Worm (Caenorhabditis elegans) whole organism, late embryonic: ENCODE results near the gene C15H7.4.

Experiments used
- C38D4.7 ChIP-seq: fragments of 200-800 bp; sonication (Bioruptor generic); optimal IDR thresholded peaks from 2 replicates; lab custom pipeline; 2018; ENCODE audit warnings: mild to moderate bottlenecking, missing genetic modification characterization, moderate library complexity, missing compliant biosample characterization
- F13H6.1 ChIP-seq: sonication (generic microtip); optimal IDR thresholded peaks from 2 replicates; lab custom pipeline; 2016; ENCODE audit warnings: missing genetic modification characterization, missing compliant biosample characterization
- K02D7.2 ChIP-seq: sonication (generic microtip); optimal IDR thresholded peaks from 2 replicates; lab custom pipeline; 2017; ENCODE audit warnings: mild to moderate bottlenecking, missing genetic modification characterization, missing compliant biosample characterization
- T23F11.4 ChIP-seq: fragments of 200-800 bp; sonication (Bioruptor generic); optimal IDR thresholded peaks from 2 replicates; lab custom pipeline; 2018; ENCODE audit warnings: mild to moderate bottlenecking, missing genetic modification characterization, missing compliant biosample characterization
- Y22D7AL.16 ChIP-seq: sonication (generic microtip); optimal IDR thresholded peaks from 2 replicates; lab custom pipeline; 2016; ENCODE audit warnings: missing genetic modification characterization, missing compliant biosample characterization
- ama-1 ChIP-seq: fragments of 150-350 bp; optimal IDR thresholded peaks from 2 replicates; lab custom pipeline; 2014
- ceh-14 ChIP-seq: sonication (generic microtip); optimal IDR thresholded peaks from 2 replicates; lab custom pipeline; 2016; ENCODE audit warnings: missing genotype, missing genetic modification characterization, missing compliant biosample characterization
- ceh-19 ChIP-seq: fragments of 200-800 bp; sonication (Bioruptor generic); optimal IDR thresholded peaks from 2 replicates; lab custom pipeline; 2018; ENCODE audit warnings: mild to moderate bottlenecking, missing genetic modification characterization, missing compliant biosample characterization
- ceh-30 ChIP-seq: fragments of 150-350 bp; optimal IDR thresholded peaks from 2 replicates; lab custom pipeline; 2014; ENCODE audit warnings: missing biosample characterization, missing genetic modification characterization
- ceh-31 ChIP-seq: sonication (generic microtip); optimal IDR thresholded peaks from 2 replicates; lab custom pipeline; 2016; ENCODE audit warnings: missing genetic modification characterization, missing compliant biosample characterization
- ceh-34 ChIP-seq: sonication (generic microtip); optimal IDR thresholded peaks from 2 replicates; lab custom pipeline; 2016; ENCODE audit warnings: mild to moderate bottlenecking, missing genetic modification characterization, missing compliant biosample characterization
- ceh-48 ChIP-seq: sonication (generic microtip); optimal IDR thresholded peaks from 2 replicates; lab custom pipeline; 2016; ENCODE audit warnings: missing genetic modification characterization, inconsistent platforms, missing compliant biosample characterization
- ceh-6 ChIP-seq: fragments of 200-800 bp; sonication (Bioruptor generic); optimal IDR thresholded peaks from 2 replicates; lab custom pipeline; 2018; ENCODE audit warnings: mild to moderate bottlenecking, missing genetic modification characterization, missing compliant biosample characterization
- dmd-4 ChIP-seq: sonication (generic microtip); optimal IDR thresholded peaks from 2 replicates; lab custom pipeline; 2016; ENCODE audit warnings: borderline replicate concordance, missing genetic modification characterization, missing compliant biosample characterization
- dve-1 ChIP-seq: sonication (generic microtip); optimal IDR thresholded peaks from 2 replicates; lab custom pipeline; 2017; ENCODE audit warnings: antibody characterized with exemption, mild to moderate bottlenecking, missing genetic modification characterization, missing compliant biosample characterization
- elt-2 ChIP-seq: sonication (generic microtip); optimal IDR thresholded peaks from 2 replicates; lab custom pipeline; 2016; ENCODE audit warnings: missing genetic modification reagents, missing genetic modification characterization, missing compliant biosample characterization
- elt-4 ChIP-seq: sonication (generic microtip); optimal IDR thresholded peaks from 2 replicates; lab custom pipeline; 2016; ENCODE audit warnings: missing genetic modification characterization, missing compliant biosample characterization
- ets-4 ChIP-seq: sonication (generic microtip); optimal IDR thresholded peaks from 2 replicates; lab custom pipeline; 2016; ENCODE audit warnings: missing genetic modification characterization, missing compliant biosample characterization
- eyg-1 ChIP-seq: sonication (generic microtip); optimal IDR thresholded peaks from 2 replicates; lab custom pipeline; 2016; ENCODE audit warnings: missing genotype, missing genetic modification characterization, missing compliant biosample characterization
- fax-1 ChIP-seq: sonication (generic microtip); optimal IDR thresholded peaks from 2 replicates; lab custom pipeline; 2016; ENCODE audit warnings: missing genotype, missing genetic modification characterization, missing compliant biosample characterization
- fkh-6 ChIP-seq: sonication (generic microtip); optimal IDR thresholded peaks from 2 replicates; lab custom pipeline; 2016; ENCODE audit warnings: missing genetic modification characterization, missing compliant biosample characterization
- hlh-13 ChIP-seq: fragments of 200-800 bp; sonication (Bioruptor generic); optimal IDR thresholded peaks from 2 replicates; lab custom pipeline; 2018; ENCODE audit warnings: mild to moderate bottlenecking, missing genetic modification characterization, missing compliant biosample characterization
- hlh-15 ChIP-seq: sonication (generic microtip); optimal IDR thresholded peaks from 2 replicates; lab custom pipeline; 2016; ENCODE audit warnings: missing genetic modification characterization, missing compliant biosample characterization
- hlh-8 ChIP-seq: sonication (generic microtip); optimal IDR thresholded peaks from 2 replicates; lab custom pipeline; 2016; ENCODE audit warnings: missing genotype, missing genetic modification characterization, missing compliant biosample characterization
- madf-2 ChIP-seq: sonication (generic microtip); optimal IDR thresholded peaks from 2 replicates; lab custom pipeline; 2017; ENCODE audit warnings: missing genetic modification characterization, missing compliant biosample characterization
- mec-3 ChIP-seq: sonication (generic microtip); optimal IDR thresholded peaks from 2 replicates; lab custom pipeline; 2016; ENCODE audit warnings: borderline replicate concordance, missing genetic modification characterization, missing compliant biosample characterization
- nfya-1 ChIP-seq: sonication (generic microtip); optimal IDR thresholded peaks from 2 replicates; lab custom pipeline; 2017; ENCODE audit warnings: missing genetic modification characterization, mild to moderate bottlenecking, missing compliant biosample characterization, antibody characterized with exemption, moderate library complexity
- npax-4 ChIP-seq: sonication (generic microtip); optimal IDR thresholded peaks from 2 replicates; lab custom pipeline; 2016; ENCODE audit warnings: missing genetic modification characterization, missing compliant biosample characterization
- odd-2 ChIP-seq: sonication (generic microtip); optimal IDR thresholded peaks from 2 replicates; lab custom pipeline; 2017; ENCODE audit warnings: antibody characterized with exemption, mild to moderate bottlenecking, missing genetic modification characterization, missing compliant biosample characterization
- pag-3 ChIP-seq: sonication (generic microtip); optimal IDR thresholded peaks from 2 replicates; lab custom pipeline; 2016; ENCODE audit warnings: missing compliant biosample characterization, missing genetic modification characterization, borderline replicate concordance
- pat-9 ChIP-seq: fragments of 200-800 bp; sonication (Bioruptor generic); optimal IDR thresholded peaks from 2 replicates; lab custom pipeline; 2018; ENCODE audit warnings: mild to moderate bottlenecking, missing genetic modification characterization, moderate library complexity, missing compliant biosample characterization
- pha-2 ChIP-seq: sonication (generic microtip); optimal IDR thresholded peaks from 2 replicates; lab custom pipeline; 2017; ENCODE audit warnings: mild to moderate bottlenecking, missing genetic modification characterization, missing compliant biosample characterization
- pros-1 ChIP-seq: fragments of 150-350 bp; optimal IDR thresholded peaks from 2 replicates; lab custom pipeline; 2014; ENCODE audit warnings: missing biosample characterization, missing genetic modification reagents, missing genetic modification characterization
- ref-2 ChIP-seq: sonication (generic microtip); optimal IDR thresholded peaks from 2 replicates; lab custom pipeline; 2016; ENCODE audit warnings: missing genetic modification characterization, missing compliant biosample characterization
- rnt-1 ChIP-seq: sonication (generic microtip); optimal IDR thresholded peaks from 2 replicates; lab custom pipeline; 2016; ENCODE audit warnings: missing genetic modification characterization, missing compliant biosample characterization
- syd-9 ChIP-seq: sonication (generic microtip); optimal IDR thresholded peaks from 2 replicates; lab custom pipeline; 2016; ENCODE audit warnings: mild to moderate bottlenecking, missing genetic modification characterization, moderate library complexity, missing compliant biosample characterization
- tbx-2 ChIP-seq: sonication (generic microtip); optimal IDR thresholded peaks from 2 replicates; lab custom pipeline; 2016; ENCODE audit warnings: missing genetic modification characterization, missing compliant biosample characterization
- ttx-3 ChIP-seq: sonication (generic microtip); optimal IDR thresholded peaks from 2 replicates; lab custom pipeline; 2016; ENCODE audit warnings: missing genetic modification reagents, missing genetic modification characterization, missing compliant biosample characterization
- unc-3 ChIP-seq, 2 experiments: fragments of 200-800 bp in 1 of 2; sonication (Bioruptor generic) in 1 of 2; sonication (generic microtip) in 1 of 2; conservative IDR thresholded peaks in 1 of 2; optimal IDR thresholded peaks in 1 of 2; 2 replicates each; pipeline versions ENCODE4 v1.3.6 to Lab custom; 2016 to 2022; ENCODE audit warnings: missing compliant biosample characterization in 2 of 2, missing genetic modification characterization in 2 of 2, missing genetic modification reagents in 1 of 2
- unc-55 ChIP-seq: sonication (generic microtip); optimal IDR thresholded peaks from 2 replicates; lab custom pipeline; 2017; ENCODE audit warnings: missing biosample characterization, missing genetic modification reagents, missing genetic modification characterization
- unc-86 ChIP-seq: sonication (generic microtip); optimal IDR thresholded peaks from 2 replicates; lab custom pipeline; 2016; ENCODE audit warnings: missing genetic modification characterization, missing compliant biosample characterization
- zip-5 ChIP-seq: sonication (generic microtip); optimal IDR thresholded peaks from 2 replicates; lab custom pipeline; 2016; ENCODE audit warnings: missing genetic modification characterization, missing compliant biosample characterization
- ztf-16 ChIP-seq: sonication (generic microtip); optimal IDR thresholded peaks from 2 replicates; lab custom pipeline; 2017; ENCODE audit warnings: missing genetic modification characterization, missing compliant biosample characterization

C15H7.4 gene

DNA sequence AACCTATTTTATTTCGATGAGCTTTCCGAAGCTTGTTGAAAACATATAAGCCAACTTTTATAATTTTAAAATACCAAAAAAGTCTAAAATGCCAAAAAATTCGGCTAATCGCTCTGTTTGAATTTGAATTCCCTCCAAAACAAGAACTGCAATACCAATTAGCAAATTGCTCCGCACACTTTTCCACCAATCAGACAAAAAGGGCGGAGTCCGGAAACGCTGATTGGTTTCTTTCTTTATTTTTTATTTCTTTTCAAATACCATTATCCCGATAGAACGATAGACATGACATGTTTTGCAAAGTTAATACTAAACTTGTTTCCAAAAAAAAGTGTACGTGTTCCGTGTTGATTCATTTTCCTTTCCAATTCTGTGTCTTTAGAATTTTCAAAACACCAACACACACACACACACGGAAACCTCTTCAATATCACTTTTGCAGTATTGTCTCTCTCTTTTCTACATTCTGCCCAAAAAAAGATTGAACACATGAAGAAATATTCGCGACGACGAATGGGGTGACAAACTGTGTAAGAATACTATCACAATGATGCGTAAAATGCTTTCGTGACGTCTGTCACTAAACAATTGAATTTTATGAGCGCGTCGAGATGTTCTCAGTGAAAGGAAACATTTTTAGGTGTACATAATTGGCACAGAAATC lies 38.0 kb downstream of the C15H7.4 start:
- TF ChIP-seq nfya-1 (tag; lab: Kevin White, UChicago) = peak; percentile 52
- TF ChIP-seq dve-1 (tag; lab: Kevin White, UChicago) = no peak
- TF ChIP-seq unc-86 (tag; lab: Kevin White, UChicago) = no peak

DNA sequence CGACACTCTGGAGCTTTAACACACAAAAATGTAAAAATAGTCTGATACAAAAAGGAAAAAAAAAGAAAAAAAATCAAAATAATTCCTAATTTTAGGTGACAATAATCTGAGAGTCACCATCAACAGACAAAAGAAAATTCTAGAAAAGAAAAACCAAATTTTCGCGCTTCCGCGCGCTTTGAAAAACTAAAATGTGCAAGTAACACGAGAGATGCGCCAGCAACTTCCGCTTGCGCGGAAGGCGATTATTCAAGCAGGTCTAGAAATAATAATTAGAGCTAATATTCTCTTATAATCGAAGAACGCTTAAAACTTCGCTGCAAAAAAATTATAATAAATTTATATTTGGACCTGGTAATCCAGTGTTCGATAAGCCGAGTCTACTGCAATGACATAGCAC lies 38.8 kb downstream of the C15H7.4 start:
- TF ChIP-seq hlh-13 (GFP tag; lab: Kevin White, UChicago) (no peak), Y22D7AL.16 (tag; lab: Kevin White, UChicago) (no peak), odd-2 (no peak), K02D7.2 (tag; lab: Kevin White, UChicago) (no peak), pros-1 (tag; lab: Kevin White, UChicago) (no peak), elt-2 (tag; lab: Kevin White, UChicago) (no peak), fax-1 (tag; lab: Kevin White, UChicago) (no peak), pha-2 (tag; lab: Kevin White, UChicago) (no peak), ztf-16 (tag; lab: Kevin White, UChicago) (no peak), fkh-6 (tag; lab: Kevin White, UChicago) (no peak), ceh-48 (tag; lab: Kevin White, UChicago) (no peak), ttx-3 (tag; lab: Kevin White, UChicago) (no peak), pag-3 (no peak), ets-4 (tag; lab: Kevin White, UChicago) (no peak)

DNA sequence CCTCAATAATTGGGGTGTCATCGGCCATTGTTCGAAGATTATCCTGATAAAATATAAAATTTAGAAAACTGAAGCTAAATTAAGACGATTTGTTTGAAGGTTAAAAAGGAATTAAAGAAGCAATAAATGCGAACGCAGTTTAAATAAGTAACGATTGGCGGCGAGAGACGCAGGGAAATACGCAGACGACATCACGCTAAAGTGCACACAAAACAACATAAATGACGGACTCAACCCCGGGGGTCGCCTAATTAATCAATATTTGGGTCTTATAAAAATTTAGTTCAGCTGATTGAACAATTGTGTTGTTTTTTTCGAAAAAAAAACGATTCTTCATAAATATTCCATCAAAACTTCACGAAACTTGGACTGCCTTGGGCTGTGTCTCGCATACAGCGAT lies 39.3 kb downstream of the C15H7.4 start, which contains the start of gene hcp-3:
hcp-3 (minus strand) TSS at position 45 of the 400 bp plus-strand sequence.
- TF ChIP-seq ref-2 (tag; lab: Kevin White, UChicago) = no peak
- TF ChIP-seq F13H6.1 = no peak
- TF ChIP-seq syd-9 = no peak
- peak; percentile 76 for TF ChIP-seq ceh-48 (tag; lab: Kevin White, UChicago)
- TF ChIP-seq T23F11.4 = no peak
- TF ChIP-seq madf-2 (tag; lab: Kevin White, UChicago) = no peak
- TF ChIP-seq odd-2 = no peak
- TF ChIP-seq ama-1 (lab: Kevin White, UChicago) = no peak
- TF ChIP-seq hlh-15 (tag; lab: Kevin White, UChicago) = no peak
- no peak for TF ChIP-seq dmd-4
- TF ChIP-seq mec-3 = no peak
- TF ChIP-seq eyg-1 (tag; lab: Kevin White, UChicago) = no peak
- no peak for TF ChIP-seq ceh-6 (GFP tag; lab: Kevin White, UChicago)
- peak; percentile 39 for TF ChIP-seq ceh-14 (tag; lab: Kevin White, UChicago)
- TF ChIP-seq unc-3 (GFP tag; conservative IDR thresholded peaks at IDR 0.05; lab: Robert Waterston, UW) = no peak
- TF ChIP-seq unc-3 (tag; optimal IDR thresholded peaks at IDR 0.05; lab: Kevin White, UChicago) = no peak
- TF ChIP-seq nfya-1 (tag; lab: Kevin White, UChicago) = peak; percentile 55
- TF ChIP-seq pros-1 (tag; lab: Kevin White, UChicago) = no peak
- TF ChIP-seq hlh-8 = no peak
- TF ChIP-seq zip-5 = no peak
- TF ChIP-seq tbx-2 (tag; lab: Kevin White, UChicago) = no peak
- peak; percentile 37 for TF ChIP-seq ceh-31 (tag; lab: Kevin White, UChicago)
- peak; percentile 5 for TF ChIP-seq unc-55 (GFP tag; lab: Kevin White, UChicago)
- TF ChIP-seq ceh-30 (tag; lab: Kevin White, UChicago) = no peak
- TF ChIP-seq rnt-1 (tag; lab: Kevin White, UChicago) = no peak
- no peak for TF ChIP-seq dve-1 (tag; lab: Kevin White, UChicago)
- TF ChIP-seq npax-4 (tag; lab: Kevin White, UChicago) = no peak
- no peak for TF ChIP-seq ceh-19 (GFP tag; lab: Kevin White, UChicago)
- no peak for TF ChIP-seq C38D4.7
- no peak for TF ChIP-seq ceh-34
- no peak for TF ChIP-seq pat-9 (tag; lab: Kevin White, UChicago)
- no peak for TF ChIP-seq elt-4 (tag; lab: Kevin White, UChicago)
